Worm (Caenorhabditis elegans) whole organism, L3 larva: Measurements from ENCODE around the gene C52B9.8.

Experiments
- egl-27 ChIP-seq: sonication (generic microtip); optimal IDR thresholded peaks from 4 replicates; lab custom pipeline; 2017; ENCODE audit warnings: missing biosample characterization, missing genetic modification reagents, missing genetic modification characterization
- elt-3 ChIP-seq, 3 experiments: fragments of 150-350 bp in 1 of 3; sonication (generic microtip) in 2 of 3; optimal IDR thresholded peaks; 2 replicates in 2 of 3; 4 replicates in 1 of 3; lab custom pipeline; 2014 to 2017; ENCODE audit warnings: missing biosample characterization in 3 of 3, missing genetic modification characterization in 3 of 3
- lin-15B ChIP-seq: fragments of 150-350 bp; optimal IDR thresholded peaks from 2 replicates; lab custom pipeline; 2014; ENCODE audit warnings: missing biosample characterization, missing genetic modification characterization
- lin-39 ChIP-seq: fragments of 150-350 bp; optimal IDR thresholded peaks from 2 replicates; lab custom pipeline; 2018; ENCODE audit warnings: missing biosample characterization, missing genetic modification reagents, missing genetic modification characterization
- nhr-25 ChIP-seq: sonication (generic microtip); optimal IDR thresholded peaks from 2 replicates; lab custom pipeline; 2017; ENCODE audit warnings: missing biosample characterization, missing genetic modification characterization
- pha-4 ChIP-seq: fragments of 150-350 bp; optimal IDR thresholded peaks from 2 replicates; lab custom pipeline; 2014; ENCODE audit warnings: missing biosample characterization, missing genetic modification reagents, missing genetic modification characterization
- snpc-4 ChIP-seq: fragments of 150-350 bp; optimal IDR thresholded peaks from 2 replicates; lab custom pipeline; 2014; ENCODE audit warnings: missing biosample characterization, missing genetic modification characterization
- tbx-2 ChIP-seq: sonication (generic microtip); optimal IDR thresholded peaks from 2 replicates; lab custom pipeline; 2016; ENCODE audit warnings: mild to moderate bottlenecking, missing genetic modification characterization, missing compliant biosample characterization
- zag-1 ChIP-seq: fragments of 150-350 bp; optimal IDR thresholded peaks from 2 replicates; lab custom pipeline; 2014; ENCODE audit warnings: missing biosample characterization, missing genetic modification characterization

DNA sequence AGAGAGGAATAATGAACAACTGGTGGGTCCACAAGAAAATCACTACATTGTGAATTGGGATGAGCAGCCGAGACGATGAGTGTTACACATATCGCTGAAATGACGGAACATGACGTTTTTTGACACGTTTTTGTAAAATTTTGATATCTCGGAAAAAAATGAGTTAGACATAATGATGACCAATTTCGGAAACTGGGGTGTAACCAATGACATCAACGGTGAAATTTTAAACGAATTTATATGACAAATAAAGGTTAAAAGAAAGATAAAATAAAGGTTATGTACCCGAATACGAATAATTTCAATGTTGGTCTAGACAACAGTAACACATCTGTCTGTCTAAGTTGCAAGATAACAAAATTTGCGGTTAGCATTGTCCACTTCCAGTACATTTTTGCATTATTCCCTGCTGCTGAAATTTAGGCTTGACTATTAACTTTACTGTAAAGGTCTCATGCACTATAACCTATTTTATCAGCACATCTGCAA, 32.2 kb downstream of the C52B9.8 start, which contains the start of the genes twk-28 and ets-9:
- no peak for TF ChIP-seq lin-15B (tag; lab: Kevin White, UChicago)
- no peak for TF ChIP-seq snpc-4
- TF ChIP-seq elt-3 (tag; optimal IDR thresholded peaks at IDR 0.05; lab: Kevin White, UChicago), result no peak
- no peak for TF ChIP-seq egl-27
- no peak for TF ChIP-seq zag-1 (tag; lab: Kevin White, UChicago)
- no peak for TF ChIP-seq nhr-25
- no peak for TF ChIP-seq lin-39 (tag; lab: Kevin White, UChicago)
- no peak for TF ChIP-seq pha-4
- TF ChIP-seq tbx-2 (tag; lab: Kevin White, UChicago), result no peak
